Worm (Caenorhabditis elegans) whole organism, young adult: ENCODE measurements around the gene col-14.

Source experiments
- cebp-1 ChIP-seq, 2 experiments: fragments of 200-800 bp in 1 of 2; sonication (Bioruptor generic) in 1 of 2; sonication (generic microtip) in 1 of 2; IDR thresholded peaks in 1 of 2; optimal IDR thresholded peaks in 1 of 2; 2 replicates each; pipeline versions ENCODE4 v1.3.6 to Lab custom; 2017 to 2022; ENCODE audit warnings: missing compliant biosample characterization in 2 of 2, missing genetic modification characterization in 2 of 2, mild to moderate bottlenecking in 1 of 2, missing genetic modification reagents in 1 of 2, moderate library complexity in 1 of 2
- efl-1 ChIP-seq: fragments of 150-350 bp; optimal IDR thresholded peaks from 2 replicates; lab custom pipeline; 2014; ENCODE audit warnings: missing biosample characterization, missing genetic modification reagents, missing genetic modification characterization
- hrde-1 ChIP-seq: sonication (generic microtip); optimal IDR thresholded peaks from 2 replicates; lab custom pipeline; 2016; ENCODE audit warnings: missing genetic modification characterization, mild to moderate bottlenecking, missing compliant biosample characterization, moderate library complexity, missing genotype, missing genetic modification reagents, borderline replicate concordance
- madf-10 ChIP-seq: sonication (generic microtip); optimal IDR thresholded peaks from 2 replicates; lab custom pipeline; 2016; ENCODE audit warnings: mild to moderate bottlenecking, missing genetic modification characterization, missing compliant biosample characterization
- madf-8 ChIP-seq: fragments of 200-800 bp; sonication (Bioruptor generic); conservative IDR thresholded peaks from 2 replicates; pipeline ENCODE4 v1.3.6; 2022; ENCODE audit warnings: missing genetic modification reagents, missing genetic modification characterization, missing compliant biosample characterization
- mes-4 ChIP-seq: sonication (generic microtip); optimal IDR thresholded peaks from 2 replicates; lab custom pipeline; 2016; ENCODE audit warnings: missing genotype, missing genetic modification characterization, missing compliant biosample characterization
- ztf-26 ChIP-seq: sonication (generic microtip); optimal IDR thresholded peaks from 2 replicates; lab custom pipeline; 2017; ENCODE audit warnings: missing genetic modification characterization, missing compliant biosample characterization

ce11 chrIV:7782292-7782691 lies 29.1 kb downstream of the col-14 start, which contains the start of gene sec-10:
- TF ChIP-seq efl-1 (no peak), madf-8 (GFP tag; lab: Robert Waterston, UW) (no peak), mes-4 (tag; lab: Kevin White, UChicago) (no peak), hrde-1 (tag; lab: Kevin White, UChicago) (no peak), madf-10 (tag; lab: Kevin White, UChicago) (no peak), ztf-26 (tag; lab: Kevin White, UChicago) (no peak), cebp-1 (GFP tag; IDR thresholded peaks at IDR 0.05; lab: Robert Waterston, UW) (no peak), cebp-1 (tag; optimal IDR thresholded peaks at IDR 0.05; lab: Kevin White, UChicago) (no peak)
